Worm (Caenorhabditis elegans) whole organism, young adult: ENCODE measurements around the gene hrpu-1.
A peak's percentile ranks its signal among the peaks of the same experiment; 100 is the strongest.
"Not testable (repeated sequence)": the region's sequence is repeated elsewhere in the genome, so short reads cannot be mapped to it uniquely, and the experiment has no call there.

Experiments used
- B0019.2 ChIP-seq: fragments of 200-800 bp; sonication (Bioruptor generic); conservative IDR thresholded peaks from 2 replicates; pipeline ENCODE4 v1.3.6; 2022; ENCODE audit warnings: missing genetic modification reagents, missing genetic modification characterization, missing compliant biosample characterization
- B0035.1 ChIP-seq: sonication (generic microtip); optimal IDR thresholded peaks from 2 replicates; lab custom pipeline; 2016; ENCODE audit warnings: missing genetic modification characterization, mild to moderate bottlenecking, missing compliant biosample characterization, missing genotype, missing genetic modification reagents
- B0336.3 ChIP-seq: fragments of 200-800 bp; sonication (Bioruptor generic); IDR thresholded peaks from 2 replicates; pipeline ENCODE4 v1.3.6; 2022; ENCODE audit warnings: missing genetic modification characterization, missing compliant biosample characterization
- F23B12.7 ChIP-seq: sonication (generic microtip); optimal IDR thresholded peaks from 2 replicates; lab custom pipeline; 2017; ENCODE audit warnings: missing genetic modification characterization, mild to moderate bottlenecking, missing compliant biosample characterization, antibody characterized with exemption, moderate library complexity; ENCODE audit not compliant: insufficient read depth
- F33H1.4 ChIP-seq: fragments of 200-800 bp; sonication (Bioruptor generic); IDR thresholded peaks from 2 replicates; pipeline ENCODE4 v1.3.6; 2022; ENCODE audit warnings: missing genetic modification reagents, missing genetic modification characterization, missing compliant biosample characterization
- F37B4.10 ChIP-seq: fragments of 200-800 bp; sonication (Bioruptor generic); IDR thresholded peaks from 2 replicates; pipeline ENCODE4 v1.3.6; 2022; ENCODE audit warnings: missing genetic modification characterization, missing compliant biosample characterization
- F39B2.1 ChIP-seq: fragments of 200-800 bp; sonication (Bioruptor generic); IDR thresholded peaks from 2 replicates; pipeline ENCODE4 v1.3.6; 2022; ENCODE audit warnings: missing genetic modification reagents, missing genetic modification characterization, missing compliant biosample characterization
- F52B5.7 ChIP-seq: sonication (generic microtip); optimal IDR thresholded peaks from 2 replicates; lab custom pipeline; 2016; ENCODE audit warnings: mild to moderate bottlenecking, missing genetic modification characterization, missing compliant biosample characterization
- F55B11.4 ChIP-seq: sonication (generic microtip); optimal IDR thresholded peaks from 2 replicates; lab custom pipeline; 2016; ENCODE audit warnings: missing compliant biosample characterization, missing genetic modification characterization, borderline replicate concordance; ENCODE audit not compliant: insufficient read depth
- K11D2.4 ChIP-seq: fragments of 200-800 bp; sonication (Bioruptor generic); IDR thresholded peaks from 2 replicates; pipeline ENCODE4 v1.3.6; 2022; ENCODE audit warnings: missing genetic modification reagents, missing genetic modification characterization, missing compliant biosample characterization
- Y53F4B.3 ChIP-seq: fragments of 200-800 bp; sonication (Bioruptor generic); IDR thresholded peaks from 2 replicates; pipeline ENCODE4 v1.3.6; 2022; ENCODE audit warnings: missing genetic modification reagents, missing genetic modification characterization, missing compliant biosample characterization
- Y67H2A.10 ChIP-seq: fragments of 200-800 bp; sonication (Bioruptor generic); conservative IDR thresholded peaks from 2 replicates; pipeline ENCODE4 v1.3.6; 2022; ENCODE audit warnings: missing genetic modification reagents, missing genetic modification characterization, missing compliant biosample characterization
- akir-1 ChIP-seq: fragments of 200-800 bp; sonication (Bioruptor generic); optimal IDR thresholded peaks from 2 replicates; lab custom pipeline; 2018; ENCODE audit warnings: mild to moderate bottlenecking, missing genetic modification characterization, moderate library complexity, missing compliant biosample characterization
- attf-3 ChIP-seq: fragments of 200-800 bp; sonication (Bioruptor generic); conservative IDR thresholded peaks from 2 replicates; pipeline ENCODE4 v1.3.6; 2022; ENCODE audit warnings: missing genetic modification reagents, missing genetic modification characterization, missing compliant biosample characterization
- attf-5 ChIP-seq: fragments of 200-800 bp; sonication (Bioruptor generic); optimal IDR thresholded peaks from 2 replicates; lab custom pipeline; 2018; ENCODE audit warnings: mild to moderate bottlenecking, missing genetic modification characterization, missing compliant biosample characterization
- bed-1 ChIP-seq: fragments of 200-800 bp; sonication (Bioruptor generic); IDR thresholded peaks from 2 replicates; pipeline ENCODE4 v1.3.6; 2022; ENCODE audit warnings: missing genetic modification reagents, missing genetic modification characterization, missing compliant biosample characterization
- bed-2 ChIP-seq: fragments of 200-800 bp; sonication (Bioruptor generic); IDR thresholded peaks from 2 replicates; pipeline ENCODE4 v1.3.6; 2022; ENCODE audit warnings: missing genetic modification reagents, missing genetic modification characterization, missing compliant biosample characterization
- cebp-1 ChIP-seq, 2 experiments: fragments of 200-800 bp in 1 of 2; sonication (Bioruptor generic) in 1 of 2; sonication (generic microtip) in 1 of 2; IDR thresholded peaks in 1 of 2; optimal IDR thresholded peaks in 1 of 2; 2 replicates each; pipeline versions ENCODE4 v1.3.6 to Lab custom; 2017 to 2022; ENCODE audit warnings: missing compliant biosample characterization in 2 of 2, missing genetic modification characterization in 2 of 2, mild to moderate bottlenecking in 1 of 2, missing genetic modification reagents in 1 of 2, moderate library complexity in 1 of 2
- ceh-27 ChIP-seq: fragments of 200-800 bp; sonication (Bioruptor generic); optimal IDR thresholded peaks from 2 replicates; lab custom pipeline; 2018; ENCODE audit warnings: mild to moderate bottlenecking, missing genetic modification characterization, moderate library complexity, missing compliant biosample characterization
- ceh-79 ChIP-seq: sonication (generic microtip); optimal IDR thresholded peaks from 2 replicates; lab custom pipeline; 2017; ENCODE audit warnings: mild to moderate bottlenecking, missing genetic modification characterization, missing compliant biosample characterization
- chd-7 ChIP-seq: sonication (generic microtip); optimal IDR thresholded peaks from 2 replicates; lab custom pipeline; 2016; ENCODE audit warnings: mild to moderate bottlenecking, missing genetic modification characterization, moderate library complexity, missing compliant biosample characterization
- dox-1 ChIP-seq: fragments of 200-800 bp; sonication (Bioruptor generic); IDR thresholded peaks from 2 replicates; pipeline ENCODE4 v1.3.6; 2022; ENCODE audit warnings: missing genetic modification reagents, missing genetic modification characterization, missing compliant biosample characterization
- egl-18 ChIP-seq: fragments of 200-800 bp; sonication (Bioruptor generic); IDR thresholded peaks from 2 replicates; pipeline ENCODE4 v1.3.6; 2022; ENCODE audit warnings: missing genetic modification reagents, missing genetic modification characterization, missing compliant biosample characterization
- fkh-3 ChIP-seq: sonication (generic microtip); optimal IDR thresholded peaks from 2 replicates; lab custom pipeline; 2016; ENCODE audit warnings: mild to moderate bottlenecking, missing genetic modification characterization, missing compliant biosample characterization
- gei-17 ChIP-seq: fragments of 200-800 bp; sonication (Bioruptor generic); optimal IDR thresholded peaks from 2 replicates; lab custom pipeline; 2018; ENCODE audit warnings: mild to moderate bottlenecking, missing genetic modification characterization, missing compliant biosample characterization
- hlh-26 ChIP-seq: fragments of 200-800 bp; sonication (Bioruptor generic); conservative IDR thresholded peaks from 2 replicates; pipeline ENCODE4 v1.3.6; 2022; ENCODE audit warnings: missing genetic modification reagents, missing genetic modification characterization, missing compliant biosample characterization
- hmg-20 ChIP-seq: fragments of 200-800 bp; sonication (Bioruptor generic); IDR thresholded peaks from 2 replicates; pipeline ENCODE4 v1.3.6; 2022; ENCODE audit warnings: missing genetic modification reagents, missing genetic modification characterization, missing compliant biosample characterization
- hrde-1 ChIP-seq: sonication (generic microtip); optimal IDR thresholded peaks from 2 replicates; lab custom pipeline; 2016; ENCODE audit warnings: missing genetic modification characterization, mild to moderate bottlenecking, missing compliant biosample characterization, moderate library complexity, missing genotype, missing genetic modification reagents, borderline replicate concordance
- hsf-1 ChIP-seq: fragments of 200-800 bp; sonication (Bioruptor generic); IDR thresholded peaks from 2 replicates; pipeline ENCODE4 v1.3.6; 2022; ENCODE audit warnings: missing genetic modification reagents, missing genetic modification characterization, missing compliant biosample characterization
- lsl-1 ChIP-seq: fragments of 200-800 bp; sonication (Bioruptor generic); optimal IDR thresholded peaks from 2 replicates; lab custom pipeline; 2018; ENCODE audit warnings: mild to moderate bottlenecking, missing genetic modification characterization, moderate library complexity, missing compliant biosample characterization
- madf-6 ChIP-seq: fragments of 200-800 bp; sonication (Bioruptor generic); IDR thresholded peaks from 2 replicates; pipeline ENCODE4 v1.3.6; 2022; ENCODE audit warnings: missing genetic modification reagents, missing genetic modification characterization, missing compliant biosample characterization
- mcd-1 ChIP-seq: fragments of 200-800 bp; sonication (Bioruptor generic); IDR thresholded peaks from 2 replicates; pipeline ENCODE4 v1.3.6; 2022; ENCODE audit warnings: missing genetic modification reagents, missing genetic modification characterization, missing compliant biosample characterization
- mel-28 ChIP-seq: sonication (generic microtip); optimal IDR thresholded peaks from 2 replicates; lab custom pipeline; 2016; ENCODE audit warnings: borderline replicate concordance, mild to moderate bottlenecking, missing genetic modification characterization, missing compliant biosample characterization
- rpc-1 ChIP-seq, 2 experiments: fragments of 150-350 bp in 1 of 2; sonication (generic microtip) in 1 of 2; optimal IDR thresholded peaks; 2 replicates each; lab custom pipeline; 2014 to 2018; ENCODE audit warnings: missing biosample characterization in 1 of 2, missing genetic modification characterization in 1 of 2, missing genetic modification reagents in 1 of 2, missing genotype in 1 of 2
- snpc-1.1 ChIP-seq: sonication (generic microtip); optimal IDR thresholded peaks from 2 replicates; lab custom pipeline; 2017; ENCODE audit warnings: missing genetic modification characterization, mild to moderate bottlenecking, missing compliant biosample characterization, antibody characterized with exemption, moderate library complexity, missing genotype, missing genetic modification reagents; ENCODE audit not compliant: insufficient read depth
- snpc-1.3 ChIP-seq: sonication (generic microtip); optimal IDR thresholded peaks from 2 replicates; lab custom pipeline; 2017; ENCODE audit warnings: missing genetic modification characterization, mild to moderate bottlenecking, missing compliant biosample characterization, antibody characterized with exemption, moderate library complexity, missing genotype, missing genetic modification reagents; ENCODE audit not compliant: insufficient read depth
- snpc-3.4 ChIP-seq: sonication (generic microtip); optimal IDR thresholded peaks from 2 replicates; lab custom pipeline; 2017; ENCODE audit warnings: missing genetic modification characterization, mild to moderate bottlenecking, missing compliant biosample characterization, antibody characterized with exemption, moderate library complexity, missing genotype, missing genetic modification reagents
- snpc-4 ChIP-seq, 5 experiments: fragments of 150-350 bp in 1 of 5; sonication (generic microtip) in 4 of 5; optimal IDR thresholded peaks; 2 replicates each; lab custom pipeline; 2014 to 2018; ENCODE audit warnings: missing genetic modification characterization in 5 of 5, missing biosample characterization in 3 of 5, antibody characterized with exemption in 2 of 5, mild to moderate bottlenecking in 2 of 5, missing compliant biosample characterization in 2 of 5, missing genotype in 2 of 5, moderate library complexity in 2 of 5, missing genetic modification reagents in 1 of 5
- tbp1 ChIP-seq: fragments of 200-800 bp; sonication (Bioruptor generic); optimal IDR thresholded peaks from 2 replicates; lab custom pipeline; 2018; ENCODE audit warnings: mild to moderate bottlenecking, missing genetic modification characterization, missing compliant biosample characterization
- ztf-18 ChIP-seq: sonication (generic microtip); optimal IDR thresholded peaks from 2 replicates; lab custom pipeline; 2016; ENCODE audit warnings: missing genotype, mild to moderate bottlenecking, missing genetic modification characterization, missing compliant biosample characterization
- ztf-25 ChIP-seq: fragments of 200-800 bp; sonication (Bioruptor generic); IDR thresholded peaks from 2 replicates; pipeline ENCODE4 v1.3.6; 2022; ENCODE audit warnings: missing genetic modification reagents, missing genetic modification characterization, missing compliant biosample characterization
- ztf-26 ChIP-seq: sonication (generic microtip); optimal IDR thresholded peaks from 2 replicates; lab custom pipeline; 2017; ENCODE audit warnings: missing genetic modification characterization, missing compliant biosample characterization

Gene hrpu-1

DNA sequence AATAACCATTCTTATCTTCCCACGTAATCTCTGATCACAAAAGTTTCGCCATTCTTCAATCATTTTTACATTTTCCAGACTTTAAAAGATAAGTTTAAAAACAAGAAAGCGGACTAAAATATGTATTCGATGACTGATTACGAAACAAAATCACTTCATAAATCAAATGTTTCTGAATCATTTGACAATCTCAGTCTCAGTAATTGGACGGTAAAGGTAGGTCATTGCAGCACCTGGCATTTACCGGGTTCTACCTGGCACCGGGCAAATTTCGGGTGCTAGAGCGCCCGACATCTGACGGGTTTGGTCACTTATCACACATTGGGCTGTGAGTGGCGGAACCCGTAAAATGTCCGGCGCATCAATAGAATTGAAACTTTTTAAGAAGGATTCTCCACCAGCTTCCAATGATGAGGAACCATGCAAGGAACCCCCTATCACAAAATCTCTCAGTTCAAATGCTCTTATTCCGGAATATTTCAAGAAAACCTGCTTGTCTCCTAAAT is 16.7 kb downstream of the hrpu-1 start, which contains the start of gene Y41E3.19:
Y41E3.19 (plus strand) TSS at position 51 of the 506 bp plus-strand sequence.
- no peak for TF ChIP-seq F52B5.7 (tag; lab: Kevin White, UChicago)
- no peak for TF ChIP-seq ztf-26 (tag; lab: Kevin White, UChicago)
- no peak for TF ChIP-seq F23B12.7
- peak; percentile 33 for TF ChIP-seq snpc-3.4 (tag; lab: Kevin White, UChicago)
- TF ChIP-seq hsf-1 (GFP tag; lab: Robert Waterston, UW): no peak
- TF ChIP-seq snpc-4 (GFP tag; optimal IDR thresholded peaks at IDR 0.05; lab: Kevin White, UChicago): peak; percentile 36
- peak in 3 of 4 experiments; percentile 28 to 92 (median 30) for TF ChIP-seq snpc-4 (tag; optimal IDR thresholded peaks at IDR 0.05; lab: Kevin White, UChicago)
- peak; percentile 47 for TF ChIP-seq snpc-1.1 (tag; lab: Kevin White, UChicago)
- TF ChIP-seq snpc-1.3 (tag; lab: Kevin White, UChicago): no peak
- TF ChIP-seq, all 124 proteins: peak for 3

DNA sequence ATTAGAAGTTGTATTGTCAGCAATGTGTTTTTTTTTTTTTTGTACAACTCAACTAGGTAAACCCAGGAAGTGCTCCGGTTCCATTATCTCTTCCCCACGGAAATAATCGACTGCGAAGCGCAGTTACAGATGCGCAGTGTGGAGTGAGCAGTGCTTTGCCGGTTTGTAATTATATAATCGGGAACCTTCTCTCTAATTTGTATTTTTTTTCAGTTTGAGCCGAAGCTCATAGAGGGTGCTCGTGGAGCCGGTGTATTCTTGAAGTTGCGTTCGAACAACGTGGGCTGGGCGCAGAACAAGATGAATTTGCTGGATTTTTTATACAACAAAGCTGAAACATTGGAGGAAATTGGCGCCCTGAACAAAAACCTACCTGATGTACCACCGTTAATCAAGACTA is 18.6 kb downstream of the hrpu-1 start, which contains the start of gene Y41E3.13:
Y41E3.13 (plus strand) TSS at position 301 of the 400 bp plus-strand sequence.
- TF ChIP-seq F37B4.10 (no peak), F55B11.4 (no peak), ceh-79 (tag; lab: Kevin White, UChicago) (no peak), chd-7 (tag; lab: Kevin White, UChicago) (no peak), F39B2.1 (GFP tag; lab: Robert Waterston, UW) (no peak), fkh-3 (tag; lab: Kevin White, UChicago) (no peak), akir-1 (GFP tag; lab: Kevin White, UChicago) (no peak), bed-1 (GFP tag; lab: Robert Waterston, UW) (no peak), B0035.1 (tag; lab: Kevin White, UChicago) (no peak), ceh-27 (GFP tag; lab: Kevin White, UChicago) (no peak), hrde-1 (tag; lab: Kevin White, UChicago) (no peak), cebp-1 (GFP tag; IDR thresholded peaks at IDR 0.05; lab: Robert Waterston, UW) (no peak), cebp-1 (tag; optimal IDR thresholded peaks at IDR 0.05; lab: Kevin White, UChicago) (no peak), ztf-25 (no peak), attf-5 (GFP tag; lab: Kevin White, UChicago) (no peak), dox-1 (GFP tag; lab: Robert Waterston, UW) (no peak), ztf-18 (tag; lab: Kevin White, UChicago) (no peak), B0336.3 (no peak), hlh-26 (GFP tag; lab: Robert Waterston, UW) (no peak), Y53F4B.3 (GFP tag; lab: Robert Waterston, UW) (no peak)

DNA sequence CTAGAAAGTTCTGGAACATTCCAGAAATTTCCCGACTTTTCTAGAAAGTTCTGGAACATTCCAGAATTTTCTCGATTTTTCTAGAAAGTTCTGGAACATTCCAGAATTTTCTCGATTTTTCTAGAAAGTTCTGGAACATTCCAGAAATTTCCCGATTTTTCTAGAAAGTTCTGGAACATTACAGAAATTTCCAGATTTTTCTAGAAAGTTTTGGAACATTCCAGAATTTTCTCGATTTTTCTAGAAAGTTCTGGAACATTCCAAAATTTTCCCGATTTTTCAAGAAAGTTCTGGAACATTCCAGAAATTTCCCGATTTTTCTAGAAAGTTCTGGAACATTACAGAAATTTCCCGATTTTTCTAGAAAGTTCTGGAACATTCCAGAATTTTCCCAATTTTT is 19.7 kb downstream of the hrpu-1 start:
- TF ChIP-seq mel-28 (tag; lab: Kevin White, UChicago) (peak; percentile 83), bed-2 (0 out of 2 replicates have a peak, but pooled peaks have one; percentile 44), Y67H2A.10 (GFP tag; lab: Robert Waterston, UW) (peak; percentile 95), mcd-1 (GFP tag; lab: Robert Waterston, UW) (peak; percentile 62; the same call in 1 of the 2 replicates), F33H1.4 (peak; percentile 72), F37B4.10 (peak; percentile 94; the same call in 1 of the 2 replicates), B0019.2 (GFP tag; lab: Robert Waterston, UW) (peak; percentile 91), madf-6 (GFP tag; lab: Robert Waterston, UW) (peak; percentile 92), K11D2.4 (GFP tag; lab: Robert Waterston, UW) (peak; percentile 53; the same call in 1 of the 2 replicates), attf-3 (GFP tag; lab: Robert Waterston, UW) (peak; percentile 69), hsf-1 (GFP tag; lab: Robert Waterston, UW) (peak; percentile 100), egl-18 (GFP tag; lab: Robert Waterston, UW) (peak; percentile 94), rpc-1 (optimal IDR thresholded peaks at IDR 0.05; lab: Kevin White, UChicago) (peak; percentile 39), hmg-20 (0 out of 2 replicates have a peak, but pooled peaks have one; percentile 11), gei-17 (peak; percentile 61), tbp1 (GFP tag; lab: Kevin White, UChicago) (peak; percentile 62), lsl-1 (GFP tag; lab: Kevin White, UChicago) (peak; percentile 53)
- TF ChIP-seq rpc-1 (tag; optimal IDR thresholded peaks at IDR 0.05; lab: Kevin White, UChicago): not testable (repeated sequence)
